Worm (Caenorhabditis elegans) whole organism, young adult: Measurements from ENCODE around the gene asns-2.

Source experiments
- B0261.1 ChIP-seq: sonication (generic microtip); optimal IDR thresholded peaks from 2 replicates; lab custom pipeline; 2016; ENCODE audit warnings: mild to moderate bottlenecking, missing genetic modification characterization, moderate library complexity, missing compliant biosample characterization
- F33H1.4 ChIP-seq: fragments of 200-800 bp; sonication (Bioruptor generic); IDR thresholded peaks from 2 replicates; pipeline ENCODE4 v1.3.6; 2022; ENCODE audit warnings: missing genetic modification reagents, missing genetic modification characterization, missing compliant biosample characterization
- F52B5.7 ChIP-seq: sonication (generic microtip); optimal IDR thresholded peaks from 2 replicates; lab custom pipeline; 2016; ENCODE audit warnings: mild to moderate bottlenecking, missing genetic modification characterization, missing compliant biosample characterization
- F55B11.4 ChIP-seq: sonication (generic microtip); optimal IDR thresholded peaks from 2 replicates; lab custom pipeline; 2016; ENCODE audit warnings: missing compliant biosample characterization, missing genetic modification characterization, borderline replicate concordance; ENCODE audit not compliant: insufficient read depth
- F57A8.1 ChIP-seq: fragments of 200-800 bp; sonication (Bioruptor generic); optimal IDR thresholded peaks from 2 replicates; lab custom pipeline; 2018; ENCODE audit warnings: mild to moderate bottlenecking, missing genetic modification characterization, moderate library complexity, missing compliant biosample characterization
- K12H6.12 ChIP-seq: fragments of 200-800 bp; sonication (Bioruptor generic); optimal IDR thresholded peaks from 2 replicates; lab custom pipeline; 2018; ENCODE audit warnings: mild to moderate bottlenecking, missing genetic modification characterization, missing compliant biosample characterization
- T07F8.4 ChIP-seq: sonication (generic microtip); optimal IDR thresholded peaks from 2 replicates; lab custom pipeline; 2016; ENCODE audit warnings: mild to moderate bottlenecking, missing genetic modification characterization, moderate library complexity, missing compliant biosample characterization
- Y56A3A.18 ChIP-seq: fragments of 200-800 bp; sonication (Bioruptor generic); IDR thresholded peaks from 2 replicates; pipeline ENCODE4 v1.3.6; 2022; ENCODE audit warnings: missing genetic modification reagents, missing genetic modification characterization, missing compliant biosample characterization
- akir-1 ChIP-seq: fragments of 200-800 bp; sonication (Bioruptor generic); optimal IDR thresholded peaks from 2 replicates; lab custom pipeline; 2018; ENCODE audit warnings: mild to moderate bottlenecking, missing genetic modification characterization, moderate library complexity, missing compliant biosample characterization
- aptf-3 ChIP-seq: fragments of 200-800 bp; sonication (Bioruptor generic); IDR thresholded peaks from 2 replicates; pipeline ENCODE4 v1.3.6; 2022; ENCODE audit warnings: missing genetic modification characterization, missing compliant biosample characterization
- attf-5 ChIP-seq: fragments of 200-800 bp; sonication (Bioruptor generic); optimal IDR thresholded peaks from 2 replicates; lab custom pipeline; 2018; ENCODE audit warnings: mild to moderate bottlenecking, missing genetic modification characterization, missing compliant biosample characterization
- attf-6 ChIP-seq: fragments of 200-800 bp; sonication (Bioruptor generic); IDR thresholded peaks from 2 replicates; pipeline ENCODE4 v1.3.6; 2022; ENCODE audit warnings: missing genetic modification reagents, missing genetic modification characterization, missing compliant biosample characterization
- ccch-3 ChIP-seq: fragments of 200-800 bp; sonication (Bioruptor generic); optimal IDR thresholded peaks from 2 replicates; lab custom pipeline; 2018; ENCODE audit warnings: mild to moderate bottlenecking, missing genetic modification characterization, missing compliant biosample characterization
- ceh-27 ChIP-seq: fragments of 200-800 bp; sonication (Bioruptor generic); optimal IDR thresholded peaks from 2 replicates; lab custom pipeline; 2018; ENCODE audit warnings: mild to moderate bottlenecking, missing genetic modification characterization, moderate library complexity, missing compliant biosample characterization
- ceh-40 ChIP-seq: fragments of 200-800 bp; sonication (Bioruptor generic); IDR thresholded peaks from 2 replicates; pipeline ENCODE4 v1.3.6; 2022; ENCODE audit warnings: missing genetic modification characterization, missing compliant biosample characterization
- ceh-91 ChIP-seq: fragments of 200-800 bp; sonication (Bioruptor generic); IDR thresholded peaks from 2 replicates; pipeline ENCODE4 v1.3.6; 2022; ENCODE audit warnings: missing genetic modification reagents, missing genetic modification characterization, missing compliant biosample characterization
- efl-1 ChIP-seq: fragments of 150-350 bp; optimal IDR thresholded peaks from 2 replicates; lab custom pipeline; 2014; ENCODE audit warnings: missing biosample characterization, missing genetic modification reagents, missing genetic modification characterization
- gei-17 ChIP-seq: fragments of 200-800 bp; sonication (Bioruptor generic); optimal IDR thresholded peaks from 2 replicates; lab custom pipeline; 2018; ENCODE audit warnings: mild to moderate bottlenecking, missing genetic modification characterization, missing compliant biosample characterization
- hrde-1 ChIP-seq: sonication (generic microtip); optimal IDR thresholded peaks from 2 replicates; lab custom pipeline; 2016; ENCODE audit warnings: missing genetic modification characterization, mild to moderate bottlenecking, missing compliant biosample characterization, moderate library complexity, missing genotype, missing genetic modification reagents, borderline replicate concordance
- lag-1 ChIP-seq: fragments of 200-800 bp; sonication (Bioruptor generic); IDR thresholded peaks from 2 replicates; pipeline ENCODE4 v1.3.6; 2022; ENCODE audit warnings: missing genetic modification reagents, missing genetic modification characterization, missing compliant biosample characterization
- lin-54 ChIP-seq: fragments of 200-800 bp; sonication (Bioruptor generic); optimal IDR thresholded peaks from 2 replicates; lab custom pipeline; 2018; ENCODE audit warnings: mild to moderate bottlenecking, missing genetic modification characterization, missing compliant biosample characterization
- lir-1 ChIP-seq: fragments of 200-800 bp; sonication (Bioruptor generic); conservative IDR thresholded peaks from 2 replicates; pipeline ENCODE4 v1.3.6; 2022; ENCODE audit warnings: missing genetic modification reagents, missing genetic modification characterization, missing compliant biosample characterization
- lsl-1 ChIP-seq: fragments of 200-800 bp; sonication (Bioruptor generic); optimal IDR thresholded peaks from 2 replicates; lab custom pipeline; 2018; ENCODE audit warnings: mild to moderate bottlenecking, missing genetic modification characterization, moderate library complexity, missing compliant biosample characterization
- lsy-27 ChIP-seq: sonication (generic microtip); optimal IDR thresholded peaks from 2 replicates; lab custom pipeline; 2017; ENCODE audit warnings: missing genetic modification characterization, mild to moderate bottlenecking, missing compliant biosample characterization, antibody characterized with exemption, missing genotype, borderline replicate concordance; ENCODE audit not compliant: insufficient read depth
- madf-10 ChIP-seq: sonication (generic microtip); optimal IDR thresholded peaks from 2 replicates; lab custom pipeline; 2016; ENCODE audit warnings: mild to moderate bottlenecking, missing genetic modification characterization, missing compliant biosample characterization
- madf-6 ChIP-seq: fragments of 200-800 bp; sonication (Bioruptor generic); IDR thresholded peaks from 2 replicates; pipeline ENCODE4 v1.3.6; 2022; ENCODE audit warnings: missing genetic modification reagents, missing genetic modification characterization, missing compliant biosample characterization
- madf-8 ChIP-seq: fragments of 200-800 bp; sonication (Bioruptor generic); conservative IDR thresholded peaks from 2 replicates; pipeline ENCODE4 v1.3.6; 2022; ENCODE audit warnings: missing genetic modification reagents, missing genetic modification characterization, missing compliant biosample characterization
- mcd-1 ChIP-seq: fragments of 200-800 bp; sonication (Bioruptor generic); IDR thresholded peaks from 2 replicates; pipeline ENCODE4 v1.3.6; 2022; ENCODE audit warnings: missing genetic modification reagents, missing genetic modification characterization, missing compliant biosample characterization
- mxl-1 ChIP-seq: sonication (generic microtip); optimal IDR thresholded peaks from 2 replicates; lab custom pipeline; 2016; ENCODE audit warnings: missing genetic modification characterization, missing compliant biosample characterization
- nfya-2 ChIP-seq: fragments of 200-800 bp; sonication (Bioruptor generic); IDR thresholded peaks from 2 replicates; pipeline ENCODE4 v1.3.6; 2022; ENCODE audit warnings: missing genetic modification reagents, missing genetic modification characterization, missing compliant biosample characterization
- nfyb-1 ChIP-seq: fragments of 200-800 bp; sonication (Bioruptor generic); IDR thresholded peaks from 2 replicates; pipeline ENCODE4 v1.3.6; 2022; ENCODE audit warnings: missing genetic modification reagents, missing genetic modification characterization, missing compliant biosample characterization
- nhr-90 ChIP-seq: sonication (generic microtip); optimal IDR thresholded peaks from 2 replicates; lab custom pipeline; 2016; ENCODE audit warnings: missing genotype, mild to moderate bottlenecking, missing genetic modification characterization, missing compliant biosample characterization
- rcor-1 ChIP-seq: fragments of 200-800 bp; sonication (Bioruptor generic); IDR thresholded peaks from 2 replicates; pipeline ENCODE4 v1.3.6; 2022; ENCODE audit warnings: missing genetic modification reagents, missing genetic modification characterization, missing compliant biosample characterization
- rec-8 ChIP-seq, 2 experiments: sonication (generic microtip); optimal IDR thresholded peaks; 2 replicates each; lab custom pipeline; 2016; ENCODE audit warnings: mild to moderate bottlenecking in 2 of 2, missing genetic modification characterization in 2 of 2, missing genetic modification reagents in 2 of 2, missing genotype in 2 of 2, missing biosample characterization in 1 of 2, missing compliant biosample characterization in 1 of 2, moderate library complexity in 1 of 2
- repo-1 ChIP-seq: sonication (generic microtip); optimal IDR thresholded peaks from 2 replicates; lab custom pipeline; 2017; ENCODE audit warnings: mild to moderate bottlenecking, missing genetic modification characterization, missing compliant biosample characterization
- somi-1 ChIP-seq: fragments of 200-800 bp; sonication (Bioruptor generic); optimal IDR thresholded peaks from 2 replicates; lab custom pipeline; 2018; ENCODE audit warnings: mild to moderate bottlenecking, missing genetic modification characterization, missing compliant biosample characterization
- tbx-9 ChIP-seq: sonication (generic microtip); optimal IDR thresholded peaks from 2 replicates; lab custom pipeline; 2016; ENCODE audit warnings: borderline replicate concordance, missing genetic modification characterization, inconsistent platforms, missing compliant biosample characterization
- ztf-18 ChIP-seq: sonication (generic microtip); optimal IDR thresholded peaks from 2 replicates; lab custom pipeline; 2016; ENCODE audit warnings: missing genotype, mild to moderate bottlenecking, missing genetic modification characterization, missing compliant biosample characterization
- ztf-25 ChIP-seq: fragments of 200-800 bp; sonication (Bioruptor generic); IDR thresholded peaks from 2 replicates; pipeline ENCODE4 v1.3.6; 2022; ENCODE audit warnings: missing genetic modification reagents, missing genetic modification characterization, missing compliant biosample characterization
- ztf-26 ChIP-seq: sonication (generic microtip); optimal IDR thresholded peaks from 2 replicates; lab custom pipeline; 2017; ENCODE audit warnings: missing genetic modification characterization, missing compliant biosample characterization
- ztf-28 ChIP-seq: fragments of 200-800 bp; sonication (Bioruptor generic); IDR thresholded peaks from 2 replicates; pipeline ENCODE4 v1.3.6; 2022; ENCODE audit warnings: missing genetic modification reagents, missing genetic modification characterization, missing compliant biosample characterization
- ztf-3 ChIP-seq: fragments of 200-800 bp; sonication (Bioruptor generic); optimal IDR thresholded peaks from 2 replicates; lab custom pipeline; 2018; ENCODE audit warnings: mild to moderate bottlenecking, missing genetic modification characterization, missing compliant biosample characterization

asns-2 gene

DNA sequence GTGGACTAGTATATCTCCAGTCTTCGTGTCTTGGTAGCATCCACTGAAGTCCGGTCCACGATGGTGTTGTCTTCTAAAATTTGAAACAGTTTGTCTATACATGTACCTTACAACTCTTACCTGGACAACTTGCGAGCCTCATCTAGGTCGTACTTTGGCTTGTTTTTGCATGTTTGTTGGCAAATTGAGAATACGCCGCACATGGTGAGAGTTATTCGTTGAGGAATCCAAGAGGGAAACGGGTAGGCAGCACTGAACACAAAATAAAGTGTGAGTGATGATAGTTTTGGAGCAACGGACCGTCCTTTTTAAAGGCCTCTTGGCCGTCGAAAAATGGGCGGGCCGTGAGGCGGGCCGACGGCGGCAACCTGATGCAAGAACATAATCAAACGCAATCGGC, at the start of gene asns-2:
TSS of gene asns-2 (minus strand) at position 282 of the 400 bp plus-strand sequence.
- TF ChIP-seq tbx-9 (no peak), K12H6.12 (no peak), ztf-18 (tag; lab: Kevin White, UChicago) (no peak), lag-1 (GFP tag; lab: Robert Waterston, UW) (no peak), ztf-26 (no peak), mcd-1 (GFP tag; lab: Robert Waterston, UW) (no peak), repo-1 (tag; lab: Kevin White, UChicago) (no peak), nfyb-1 (GFP tag; lab: Robert Waterston, UW) (no peak), F57A8.1 (GFP tag; lab: Kevin White, UChicago) (no peak), aptf-3 (no peak), madf-6 (GFP tag; lab: Robert Waterston, UW) (no peak), nfya-2 (no peak), rec-8 (tag; optimal IDR thresholded peaks at IDR 0.05; lab: Kevin White, UChicago) (no peak), ztf-3 (GFP tag; lab: Kevin White, UChicago) (no peak), ceh-40 (no peak), T07F8.4 (tag; lab: Kevin White, UChicago) (no peak), ceh-27 (no peak), lir-1 (GFP tag; lab: Robert Waterston, UW) (no peak)

DNA sequence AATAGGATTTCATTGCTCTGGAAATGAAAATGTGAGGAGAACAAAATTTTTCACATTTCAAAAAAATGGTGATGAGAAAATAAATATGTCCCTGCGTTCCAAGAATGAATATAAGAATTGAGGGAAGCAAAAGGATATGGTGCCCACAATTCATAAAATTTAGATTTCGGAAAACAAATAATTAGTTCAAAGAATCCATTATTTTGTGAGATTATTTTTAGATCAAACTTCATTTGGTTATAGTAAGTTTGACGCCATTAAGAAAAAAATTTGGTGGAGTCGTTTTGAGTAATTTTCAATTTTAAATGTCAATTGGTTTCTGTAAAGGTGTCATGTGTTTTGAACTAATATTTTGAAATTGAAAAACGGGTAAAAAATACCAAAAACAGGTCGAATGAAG, 49.6 kb upstream of the asns-2 start:
- TF ChIP-seq ceh-27 (no peak), ztf-28 (GFP tag; lab: Robert Waterston, UW) (no peak), F33H1.4 (GFP tag; lab: Robert Waterston, UW) (no peak), akir-1 (GFP tag; lab: Kevin White, UChicago) (no peak), attf-6 (GFP tag; lab: Robert Waterston, UW) (no peak), rec-8 (tag; optimal IDR thresholded peaks at IDR 0.05; lab: Kevin White, UChicago) (no peak), somi-1 (GFP tag; lab: Kevin White, UChicago) (no peak)

- TF ChIP-seq ceh-91 (GFP tag; lab: Robert Waterston, UW) (no peak), Y56A3A.18 (GFP tag; lab: Robert Waterston, UW) (no peak), lsl-1 (no peak), attf-5 (GFP tag; lab: Kevin White, UChicago) (no peak), ztf-25 (no peak), mxl-1 (no peak), lin-54 (no peak), lag-1 (GFP tag; lab: Robert Waterston, UW) (no peak), gei-17 (GFP tag; lab: Kevin White, UChicago) (no peak), ccch-3 (no peak), efl-1 (GFP tag; lab: Kevin White, UChicago) (no peak), ztf-26 (no peak), nfya-2 (no peak), rec-8 (tag; optimal IDR thresholded peaks at IDR 0.05; lab: Kevin White, UChicago) (no peak), mcd-1 (GFP tag; lab: Robert Waterston, UW) (no peak), madf-10 (tag; lab: Kevin White, UChicago) (no peak), F52B5.7 (tag; lab: Kevin White, UChicago) (no peak)
Measured at ce11 chrX:8799925-8800324, 49.2 kb upstream of the asns-2 start.

DNA sequence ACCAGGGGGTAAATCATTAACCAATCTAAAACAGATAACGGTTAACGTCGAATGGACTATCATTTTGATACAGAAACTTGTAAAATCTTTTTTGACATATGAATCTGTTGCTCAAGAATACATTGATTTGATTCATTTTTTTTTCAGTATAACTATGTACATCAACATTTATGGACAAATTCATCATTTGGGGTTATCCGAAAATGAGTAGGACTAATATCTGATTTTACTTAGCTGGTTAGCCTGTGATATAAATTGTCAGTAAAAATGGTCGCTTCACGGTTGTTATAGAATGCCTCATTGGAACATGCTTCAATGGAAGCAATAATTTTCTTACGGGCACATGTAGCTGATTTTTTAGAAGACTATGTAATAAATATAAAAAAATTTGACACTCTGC, 46.9 kb upstream of the asns-2 start:
- TF ChIP-seq rcor-1 (GFP tag; lab: Robert Waterston, UW) (no peak), F55B11.4 (tag; lab: Kevin White, UChicago) (no peak), madf-8 (GFP tag; lab: Robert Waterston, UW) (no peak), hrde-1 (tag; lab: Kevin White, UChicago) (no peak), lsy-27 (tag; lab: Kevin White, UChicago) (no peak), B0261.1 (tag; lab: Kevin White, UChicago) (no peak), nhr-90 (tag; lab: Kevin White, UChicago) (no peak)
